Fruit fly (Drosophila melanogaster): ENCODE measurements around the gene Lkb1.
A peak's percentile ranks its signal among the peaks of the same experiment; 100 is the strongest.

Gene Lkb1

dm6 chr3R:13645874-13646370 is 30.4 kb upstream of the Lkb1 start, which contains the start of gene sqd (continued):
- TF ChIP-seq Atf-2 (GFP tag; optimal IDR thresholded peaks at IDR 0.05) (no peak), CG10654 (GFP tag; optimal IDR thresholded peaks at IDR 0.05) (peak; percentile 47), Vsx1 (GFP tag; optimal IDR thresholded peaks at IDR 0.05) (peak; percentile 32), Eip74EF (GFP tag; optimal IDR thresholded peaks at IDR 0.05) (no peak), Deaf1 (tag; optimal IDR thresholded peaks at IDR 0.05) (peak; percentile 17), CG6654 (GFP tag; optimal IDR thresholded peaks at IDR 0.05) (peak; percentile 26), CG8765 (GFP tag; IDR thresholded peaks at IDR 0.05) (no peak), sens (GFP tag) (peak; percentile 92), rib (GFP tag; IDR thresholded peaks at IDR 0.05) (no peak), abd-A (tag; optimal IDR thresholded peaks at IDR 0.05) (no peak), Lim3 (GFP tag; IDR thresholded peaks at IDR 0.05) (no peak), Hey (tag; optimal IDR thresholded peaks at IDR 0.05) (peak; percentile 46), pan (optimal IDR thresholded peaks at IDR 0.05) (no peak), pan (GFP tag; optimal IDR thresholded peaks at IDR 0.05 in 1 of 2, IDR thresholded peaks at IDR 0.05 in 1 of 2) (peak in 1 of 2 experiments; percentile 14), Dfd (GFP tag; optimal IDR thresholded peaks at IDR 0.05) (no peak), kah (GFP tag; optimal IDR thresholded peaks at IDR 0.05) (no peak), inv (GFP tag; IDR thresholded peaks at IDR 0.05; ENCODE audit: partially characterized antibody) (no peak), CG5953 (GFP tag; IDR thresholded peaks at IDR 0.05) (no peak), sisA (GFP tag; IDR thresholded peaks at IDR 0.05) (no peak), peb (GFP tag; IDR thresholded peaks at IDR 0.05) (0 out of 2 replicates have a peak, but pooled peaks have one; percentile 16), emc (GFP tag; optimal IDR thresholded peaks at IDR 0.05) (no peak), hkb (optimal IDR thresholded peaks at IDR 0.05) (no peak), hkb (GFP tag; IDR thresholded peaks at IDR 0.05) (peak; percentile 38; the same call in 1 of the 2 replicates), dan (GFP tag; IDR thresholded peaks at IDR 0.05) (no peak), CG13894 (tag; optimal IDR thresholded peaks at IDR 0.05) (no peak), CG8388 (GFP tag; optimal IDR thresholded peaks at IDR 0.05) (peak; percentile 43), nerfin-2 (GFP tag; IDR thresholded peaks at IDR 0.05; ENCODE audit: partially characterized antibody) (no peak), Nf-YB (GFP tag; optimal IDR thresholded peaks at IDR 0.05) (no peak), dati (GFP tag; IDR thresholded peaks at IDR 0.05) (no peak), CG1233 (GFP tag; optimal IDR thresholded peaks at IDR 0.05) (peak; percentile 48), HHEX (GFP tag; optimal IDR thresholded peaks at IDR 0.05) (peak; percentile 42), CG31441 (GFP tag; IDR thresholded peaks at IDR 0.05) (peak; percentile 36), knrl (GFP tag; IDR thresholded peaks at IDR 0.05; ENCODE audit: partially characterized antibody) (no peak), PHDP (tag; optimal IDR thresholded peaks at IDR 0.05) (peak; percentile 53), tio (GFP tag; optimal IDR thresholded peaks at IDR 0.05) (no peak), CG12659 (GFP tag; optimal IDR thresholded peaks at IDR 0.05) (peak; percentile 54), CG30431 (GFP tag; optimal IDR thresholded peaks at IDR 0.05) (no peak), wdn (GFP tag; IDR thresholded peaks at IDR 0.05) (no peak), H2.0 (GFP tag; IDR thresholded peaks at IDR 0.05) (no peak), lola (GFP tag; optimal IDR thresholded peaks at IDR 0.05) (no peak), CG1529 (GFP tag; optimal IDR thresholded peaks at IDR 0.05) (peak; percentile 13), CG34224 (GFP tag; IDR thresholded peaks at IDR 0.05; ENCODE audit: partially characterized antibody) (no peak), CG15073 (GFP tag; optimal IDR thresholded peaks at IDR 0.05) (no peak), CG8478 (optimal IDR thresholded peaks at IDR 0.05) (no peak), ci (GFP tag; IDR thresholded peaks at IDR 0.05) (peak; percentile 65; the same call in 1 of the 3 replicates), mam (GFP tag; optimal IDR thresholded peaks at IDR 0.05) (peak; percentile 45), CG4328 (GFP tag; optimal IDR thresholded peaks at IDR 0.05) (peak; percentile 38), cas (GFP tag; IDR thresholded peaks at IDR 0.05) (no peak), CG17912 (GFP tag; optimal IDR thresholded peaks at IDR 0.05) (peak; percentile 22), ase (GFP tag; IDR thresholded peaks at IDR 0.05) (no peak), Jarid2 (GFP tag; optimal IDR thresholded peaks at IDR 0.05) (no peak)

All from whole organism, embryonic.